Fruit fly (Drosophila melanogaster): ENCODE results near the gene CG33285.

The CG33285 gene

dm6 chr3L:21088889-21089288 is at the start of gene CG33285:
CG33285 (minus strand) TSS chr3L:21088989.
- no peak for TF ChIP-seq EcR (GFP tag; optimal IDR thresholded peaks at IDR 0.05)
- TF ChIP-seq CG15710 (tag; optimal IDR thresholded peaks at IDR 0.05) = no peak
- TF ChIP-seq gl (tag; optimal IDR thresholded peaks at IDR 0.05) = no peak
- no peak for TF ChIP-seq CG9948 (tag; optimal IDR thresholded peaks at IDR 0.05)
- no peak for TF ChIP-seq CG12605 (GFP tag; IDR thresholded peaks at IDR 0.05)
- no peak for TF ChIP-seq CG14655 (GFP tag; optimal IDR thresholded peaks at IDR 0.05)
- no peak for TF ChIP-seq rn (GFP tag; IDR thresholded peaks at IDR 0.05)
- TF ChIP-seq CG8159 (tag; optimal IDR thresholded peaks at IDR 0.05) = no peak
- no peak for TF ChIP-seq CG32121 (GFP tag; IDR thresholded peaks at IDR 0.05)
- no peak for TF ChIP-seq fd96Ca (GFP tag; IDR thresholded peaks at IDR 0.05)
- no peak for TF ChIP-seq CG4496 (GFP tag; IDR thresholded peaks at IDR 0.05)
- no peak for TF ChIP-seq Snoo (tag; optimal IDR thresholded peaks at IDR 0.05)
- TF ChIP-seq Pif1B (GFP tag; optimal IDR thresholded peaks at IDR 0.05) = no peak
- no peak for TF ChIP-seq CG34367 (tag; optimal IDR thresholded peaks at IDR 0.05)
- no peak for TF ChIP-seq CG13204 (GFP tag; optimal IDR thresholded peaks at IDR 0.05)
- no peak for TF ChIP-seq CG10348 (GFP tag; IDR thresholded peaks at IDR 0.05)
- no peak for TF ChIP-seq Ets98B (GFP tag; IDR thresholded peaks at IDR 0.05)
- TF ChIP-seq D1 (tag; optimal IDR thresholded peaks at IDR 0.05) = no peak

DNA sequence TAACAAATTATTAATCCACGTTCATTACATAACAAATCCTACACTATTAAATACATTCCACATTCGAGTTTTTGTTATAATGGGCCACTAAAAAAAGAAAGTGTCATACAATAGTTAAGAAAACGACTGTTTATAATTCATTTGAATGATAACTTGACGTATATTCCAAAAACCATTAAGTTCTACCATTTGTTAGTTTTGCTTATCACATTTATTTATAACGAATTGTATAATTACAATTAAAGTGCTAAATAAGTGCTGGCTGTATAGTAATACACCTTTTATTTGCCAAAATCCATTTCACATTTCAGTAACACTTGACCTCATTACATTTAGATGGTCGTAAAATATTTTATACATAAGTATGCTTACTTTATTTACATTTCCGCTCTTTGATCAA is 47.5 kb upstream of the CG33285 start, which contains the start of gene CG10565:
CG10565 (minus strand) TSS at position 101 of the 400 bp plus-strand sequence.
- TF ChIP-seq CG12605 (GFP tag; IDR thresholded peaks at IDR 0.05) = no peak
- TF ChIP-seq CG17806 (tag; optimal IDR thresholded peaks at IDR 0.05) = no peak
- no peak for TF ChIP-seq CG32121 (GFP tag; IDR thresholded peaks at IDR 0.05)
- no peak for TF ChIP-seq Ets98B (GFP tag; IDR thresholded peaks at IDR 0.05)
- TF ChIP-seq CG8159 (tag; optimal IDR thresholded peaks at IDR 0.05) = no peak
- TF ChIP-seq CG9948 (tag; optimal IDR thresholded peaks at IDR 0.05) = no peak
- no peak for TF ChIP-seq CG14655 (GFP tag; optimal IDR thresholded peaks at IDR 0.05)
- no peak for TF ChIP-seq rn (GFP tag; IDR thresholded peaks at IDR 0.05)
- no peak for TF ChIP-seq Pif1B (GFP tag; optimal IDR thresholded peaks at IDR 0.05)
- no peak for TF ChIP-seq CG13204 (GFP tag; optimal IDR thresholded peaks at IDR 0.05)
- no peak for TF ChIP-seq CG4496 (GFP tag; IDR thresholded peaks at IDR 0.05)
- no peak for TF ChIP-seq CG8301 (tag; optimal IDR thresholded peaks at IDR 0.05)
- no peak for TF ChIP-seq CG34367 (tag; optimal IDR thresholded peaks at IDR 0.05)
- TF ChIP-seq gl (tag; optimal IDR thresholded peaks at IDR 0.05) = no peak
- no peak for TF ChIP-seq Snoo (tag; optimal IDR thresholded peaks at IDR 0.05)
- no peak for TF ChIP-seq EcR (GFP tag; optimal IDR thresholded peaks at IDR 0.05)
- no peak for TF ChIP-seq CG15710 (tag; optimal IDR thresholded peaks at IDR 0.05)
- no peak for TF ChIP-seq Pif1A (GFP tag; optimal IDR thresholded peaks at IDR 0.05)

DNA sequence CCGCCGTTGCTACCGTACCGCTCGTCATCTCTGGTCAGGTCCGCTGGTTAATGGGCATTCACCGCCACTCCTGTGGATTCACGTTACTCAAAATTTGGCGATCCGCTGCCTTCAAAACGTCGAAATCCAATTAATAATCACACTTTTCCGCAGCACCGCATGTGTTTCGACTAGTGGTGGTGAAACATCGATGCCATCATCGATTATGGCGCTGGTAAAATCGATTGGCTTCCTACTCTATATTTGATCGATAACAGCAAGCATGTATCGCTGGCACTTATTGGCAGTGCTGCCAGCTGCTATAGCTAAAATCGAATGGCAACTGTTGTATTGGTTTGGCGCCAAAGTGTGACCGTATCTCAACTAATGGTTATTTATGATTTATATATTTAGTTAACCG is 47.1 kb upstream of the CG33285 start:
- TF ChIP-seq CG8301 (tag; optimal IDR thresholded peaks at IDR 0.05) = no peak
- 0 out of 2 replicates have a peak, but pooled peaks have one; percentile 13 for TF ChIP-seq CG12605 (GFP tag; IDR thresholded peaks at IDR 0.05)

DNA sequence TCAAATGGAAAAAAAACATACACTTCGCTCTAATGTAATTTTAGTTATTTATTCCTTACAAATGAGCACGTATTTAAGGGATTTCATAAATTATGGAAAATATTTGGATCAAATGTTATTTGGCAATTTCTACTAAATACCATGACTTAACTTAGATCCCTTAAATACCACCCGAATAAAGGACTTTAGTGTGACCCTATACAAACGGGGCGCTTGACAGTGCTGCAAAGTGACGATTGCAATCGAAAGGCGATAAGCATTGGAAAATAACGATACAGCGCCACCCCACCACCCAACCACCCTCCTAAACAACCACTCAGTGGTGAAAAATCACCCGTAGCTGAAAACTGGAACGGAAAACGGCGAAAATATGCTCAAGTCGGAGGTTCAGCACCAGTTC is 42.6 kb upstream of the CG33285 start, which contains the start of gene ICA69:
ICA69 (plus strand) TSS at position 20 of the 400 bp plus-strand sequence.
- TF ChIP-seq Ets98B (GFP tag; IDR thresholded peaks at IDR 0.05) = no peak
- TF ChIP-seq CG8301 (tag; optimal IDR thresholded peaks at IDR 0.05) = no peak
- no peak for TF ChIP-seq CG12605 (GFP tag; IDR thresholded peaks at IDR 0.05)
- no peak for TF ChIP-seq CG14655 (GFP tag; optimal IDR thresholded peaks at IDR 0.05)
- no peak for TF ChIP-seq fd96Ca (GFP tag; IDR thresholded peaks at IDR 0.05)
- TF ChIP-seq gl (tag; optimal IDR thresholded peaks at IDR 0.05) = no peak

dm6 chr3L:21130839-21131410 is 42.1 kb upstream of the CG33285 start, which contains the start of gene ko:
ko (minus strand) TSS chr3L:21131159.
- TF ChIP-seq CG10348 (GFP tag; IDR thresholded peaks at IDR 0.05) = no peak
- TF ChIP-seq D1 (tag; optimal IDR thresholded peaks at IDR 0.05) = peak; percentile 35
- no peak for TF ChIP-seq CG9948 (tag; optimal IDR thresholded peaks at IDR 0.05)
- TF ChIP-seq EcR (GFP tag; optimal IDR thresholded peaks at IDR 0.05) = peak; percentile 16
- no peak for TF ChIP-seq CG34367 (tag; optimal IDR thresholded peaks at IDR 0.05)
- no peak for TF ChIP-seq fd96Ca (GFP tag; IDR thresholded peaks at IDR 0.05)
- no peak for TF ChIP-seq CG8159 (tag; optimal IDR thresholded peaks at IDR 0.05)
- no peak for TF ChIP-seq Pif1A (GFP tag; optimal IDR thresholded peaks at IDR 0.05)
- no peak for TF ChIP-seq CG15710 (tag; optimal IDR thresholded peaks at IDR 0.05)
- TF ChIP-seq CG8301 (tag; optimal IDR thresholded peaks at IDR 0.05) = no peak
- no peak for TF ChIP-seq CG17806 (tag; optimal IDR thresholded peaks at IDR 0.05)

- TF ChIP-seq CG34367 (tag; optimal IDR thresholded peaks at IDR 0.05) = no peak
- no peak for TF ChIP-seq CG17806 (tag; optimal IDR thresholded peaks at IDR 0.05)
- TF ChIP-seq CG15710 (tag; optimal IDR thresholded peaks at IDR 0.05) = no peak
- TF ChIP-seq Pif1A (GFP tag; optimal IDR thresholded peaks at IDR 0.05) = no peak
- no peak for TF ChIP-seq EcR (GFP tag; optimal IDR thresholded peaks at IDR 0.05)
- TF ChIP-seq CG8159 (tag; optimal IDR thresholded peaks at IDR 0.05) = no peak
- no peak for TF ChIP-seq CG9948 (tag; optimal IDR thresholded peaks at IDR 0.05)
Measured at dm6 chr3L:21129682-21130081, 40.9 kb upstream of the CG33285 start.

DNA sequence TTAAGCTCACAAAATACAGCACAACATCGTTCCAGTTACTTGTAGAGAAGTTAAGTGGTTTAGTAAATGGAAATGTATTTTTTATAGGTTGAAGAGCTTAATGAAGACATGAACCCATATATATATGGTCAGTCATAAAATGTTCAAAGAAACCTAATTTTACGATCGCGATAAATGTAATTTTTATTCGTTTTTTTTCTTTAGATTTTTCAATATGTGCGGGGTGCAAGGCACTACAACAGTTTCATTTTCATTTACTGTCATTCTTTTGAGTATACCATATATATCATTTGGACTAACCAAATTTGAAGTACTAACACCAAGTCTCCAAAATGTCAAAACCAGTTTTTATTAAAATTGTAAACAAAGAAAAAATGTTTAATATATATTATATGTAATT is 34.7 kb upstream of the CG33285 start, which contains the start of gene CG33284:
CG33284 (plus strand) TSS at position 301 of the 400 bp plus-strand sequence.
- TF ChIP-seq CG34367 (tag; optimal IDR thresholded peaks at IDR 0.05) = no peak
- no peak for TF ChIP-seq CG17806 (tag; optimal IDR thresholded peaks at IDR 0.05)
- TF ChIP-seq CG9948 (tag; optimal IDR thresholded peaks at IDR 0.05) = no peak
- TF ChIP-seq Pif1A (GFP tag; optimal IDR thresholded peaks at IDR 0.05) = no peak
- TF ChIP-seq CG8301 (tag; optimal IDR thresholded peaks at IDR 0.05) = no peak
- no peak for TF ChIP-seq CG13204 (GFP tag; optimal IDR thresholded peaks at IDR 0.05)
- TF ChIP-seq CG12605 (GFP tag; IDR thresholded peaks at IDR 0.05) = no peak
- TF ChIP-seq CG14655 (GFP tag; optimal IDR thresholded peaks at IDR 0.05) = no peak
- TF ChIP-seq CG4496 (GFP tag; IDR thresholded peaks at IDR 0.05) = no peak
- no peak for TF ChIP-seq Snoo (tag; optimal IDR thresholded peaks at IDR 0.05)
- TF ChIP-seq D1 (tag; optimal IDR thresholded peaks at IDR 0.05) = no peak
- no peak for TF ChIP-seq EcR (GFP tag; optimal IDR thresholded peaks at IDR 0.05)
- TF ChIP-seq CG32121 (GFP tag; IDR thresholded peaks at IDR 0.05) = no peak
- TF ChIP-seq CG8159 (tag; optimal IDR thresholded peaks at IDR 0.05) = no peak
- no peak for TF ChIP-seq rn (GFP tag; IDR thresholded peaks at IDR 0.05)
- TF ChIP-seq gl (tag; optimal IDR thresholded peaks at IDR 0.05) = no peak
- TF ChIP-seq fd96Ca (GFP tag; IDR thresholded peaks at IDR 0.05) = no peak
- TF ChIP-seq Pif1B (GFP tag; optimal IDR thresholded peaks at IDR 0.05) = no peak
- no peak for TF ChIP-seq Ets98B (GFP tag; IDR thresholded peaks at IDR 0.05)

Data from whole organism, pupa.